Worm (Caenorhabditis elegans) whole organism, L4/young adult: ENCODE results near the gene fbxa-65.

Experiments
- W03F9.2 ChIP-seq: fragments of 150-350 bp; optimal IDR thresholded peaks from 2 replicates; lab custom pipeline; 2014; ENCODE audit warnings: missing biosample characterization, missing genetic modification characterization
- him-1 ChIP-seq: sonication (generic microtip); optimal IDR thresholded peaks from 2 replicates; lab custom pipeline; 2016; ENCODE audit warnings: missing genotype, missing genetic modification reagents, missing genetic modification characterization, missing compliant biosample characterization

DNA sequence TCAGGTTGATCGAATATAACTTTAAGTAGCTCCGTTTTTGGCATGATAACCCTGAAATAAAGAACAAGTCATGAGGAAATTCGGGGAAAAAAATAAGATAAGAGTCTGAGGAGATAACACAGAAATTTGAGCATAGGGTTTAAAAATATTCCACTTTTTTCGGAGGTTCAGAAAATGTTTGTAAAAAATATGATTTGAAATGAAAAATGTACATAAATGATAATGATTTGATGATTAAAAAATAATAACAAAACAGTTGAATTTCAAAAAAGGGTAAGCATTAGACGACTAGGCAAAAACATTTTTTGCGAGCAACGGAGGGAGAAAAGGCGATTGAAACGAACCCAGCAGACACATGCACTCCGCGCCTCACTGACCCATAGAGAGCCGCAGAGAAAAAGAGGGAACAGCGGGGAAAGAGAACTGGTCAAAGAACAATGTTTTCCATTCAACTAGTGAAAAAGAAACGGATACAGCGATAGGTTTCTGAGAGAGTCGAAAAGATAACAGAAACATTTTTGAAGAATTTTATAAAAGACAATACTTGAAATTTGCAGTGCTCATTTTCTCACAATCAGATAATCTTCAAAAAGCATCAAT lies 34.1 kb downstream of the fbxa-65 start, which contains the start of gene arrd-18:
- no peak for TF ChIP-seq W03F9.2
- TF ChIP-seq him-1 = no peak
